Worm (Caenorhabditis elegans) whole organism, L4 larva: ENCODE data around the gene CD4.8.

Experiments
- daf-19 ChIP-seq: fragments of 200-800 bp; sonication (Bioruptor generic); conservative IDR thresholded peaks from 2 replicates; pipeline ENCODE4 v1.3.6; 2022; ENCODE audit warnings: missing genetic modification characterization, missing compliant biosample characterization
- dpl-1 ChIP-seq: fragments of 150-350 bp; optimal IDR thresholded peaks from 2 replicates; lab custom pipeline; 2014; ENCODE audit warnings: missing biosample characterization, missing genetic modification reagents, missing genetic modification characterization
- hmg-1.1 ChIP-seq: fragments of 200-800 bp; sonication (Bioruptor generic); IDR thresholded peaks from 2 replicates; pipeline ENCODE4 v1.3.6; 2022; ENCODE audit warnings: missing genetic modification reagents, missing genetic modification characterization, missing compliant biosample characterization

DNA sequence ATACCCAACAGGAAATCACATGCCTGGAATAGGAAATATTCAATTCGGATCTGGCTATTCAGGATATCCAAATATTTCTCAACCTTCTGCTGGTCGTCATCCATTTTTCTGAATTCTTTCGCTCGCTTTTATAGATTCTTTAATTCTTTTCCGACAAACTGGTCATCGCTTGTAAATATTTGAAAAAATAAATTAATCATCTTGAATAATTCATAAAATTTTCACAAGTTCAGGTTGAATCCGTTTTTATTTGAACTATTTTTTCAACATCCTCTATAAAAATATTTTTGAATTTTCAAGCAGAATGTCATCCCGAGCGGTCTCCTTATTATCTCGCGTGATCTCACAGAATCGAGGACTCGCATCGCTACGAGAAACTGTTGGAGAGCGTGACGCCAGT, 7.8 kb downstream of the CD4.8 start, which contains the start of gene mrpl-48:
- TF ChIP-seq hmg-1.1 (GFP tag; lab: Robert Waterston, UW) (no peak), daf-19 (no peak), dpl-1 (GFP tag; lab: Kevin White, UChicago) (no peak)
